Worm (Caenorhabditis elegans) whole organism, L3 larva: ENCODE data around the gene ztf-29.
A peak's percentile ranks its signal among the peaks of the same experiment; 100 is the strongest.

Experiments used
- R02D3.7 ChIP-seq: fragments of 150-350 bp; optimal IDR thresholded peaks from 2 replicates; lab custom pipeline; 2014; ENCODE audit warnings: missing biosample characterization, missing genetic modification characterization
- ZK546.5 ChIP-seq: sonication (generic microtip); optimal IDR thresholded peaks from 2 replicates; lab custom pipeline; 2017; ENCODE audit warnings: missing biosample characterization, missing genetic modification characterization
- aly-2 ChIP-seq: fragments of 150-350 bp; optimal IDR thresholded peaks from 2 replicates; lab custom pipeline; 2014; ENCODE audit warnings: missing biosample characterization, missing genetic modification characterization
- ama-1 ChIP-seq: fragments of 150-350 bp; optimal IDR thresholded peaks from 2 replicates; lab custom pipeline; 2018
- ceh-16 ChIP-seq: sonication (generic microtip); optimal IDR thresholded peaks from 2 replicates; lab custom pipeline; 2017; ENCODE audit warnings: missing biosample characterization, missing genetic modification characterization
- ceh-28 ChIP-seq: fragments of 150-350 bp; optimal IDR thresholded peaks from 2 replicates; lab custom pipeline; 2014; ENCODE audit warnings: missing biosample characterization, missing genetic modification reagents, missing genetic modification characterization
- ceh-82 ChIP-seq: fragments of 150-350 bp; optimal IDR thresholded peaks from 2 replicates; lab custom pipeline; 2014; ENCODE audit warnings: missing biosample characterization, missing genetic modification characterization
- ceh-9 ChIP-seq: sonication (generic microtip); optimal IDR thresholded peaks from 2 replicates; lab custom pipeline; 2018; ENCODE audit warnings: missing biosample characterization, missing genetic modification characterization
- daf-12 ChIP-seq: fragments of 150-350 bp; optimal IDR thresholded peaks from 2 replicates; lab custom pipeline; 2014; ENCODE audit warnings: missing biosample characterization, missing genetic modification reagents, missing genetic modification characterization
- egl-27 ChIP-seq: sonication (generic microtip); optimal IDR thresholded peaks from 4 replicates; lab custom pipeline; 2017; ENCODE audit warnings: missing biosample characterization, missing genetic modification reagents, missing genetic modification characterization
- egl-5 ChIP-seq: fragments of 150-350 bp; optimal IDR thresholded peaks from 2 replicates; lab custom pipeline; 2017; ENCODE audit warnings: missing biosample characterization, missing genetic modification reagents, missing genetic modification characterization, inconsistent platforms
- elt-1 ChIP-seq: fragments of 150-350 bp; optimal IDR thresholded peaks from 2 replicates; lab custom pipeline; 2014; ENCODE audit warnings: missing biosample characterization, missing genetic modification characterization
- elt-3 ChIP-seq, 3 experiments: fragments of 150-350 bp in 1 of 3; sonication (generic microtip) in 2 of 3; optimal IDR thresholded peaks; 2 replicates in 2 of 3; 4 replicates in 1 of 3; lab custom pipeline; 2014 to 2017; ENCODE audit warnings: missing biosample characterization in 3 of 3, missing genetic modification characterization in 3 of 3
- eor-1 ChIP-seq, 2 experiments: fragments of 150-350 bp; optimal IDR thresholded peaks; 2 replicates each; lab custom pipeline; 2014 to 2018; ENCODE audit warnings: missing biosample characterization in 2 of 2, missing genetic modification characterization in 2 of 2
- fkh-2 ChIP-seq: fragments of 150-350 bp; optimal IDR thresholded peaks from 2 replicates; lab custom pipeline; 2014; ENCODE audit warnings: missing biosample characterization, missing genetic modification reagents, missing genetic modification characterization
- hmg-11 ChIP-seq: sonication (generic microtip); optimal IDR thresholded peaks from 2 replicates; lab custom pipeline; 2016; ENCODE audit warnings: missing genetic modification characterization, missing compliant biosample characterization
- jun-1 ChIP-seq: fragments of 150-350 bp; optimal IDR thresholded peaks from 2 replicates; lab custom pipeline; 2014; ENCODE audit warnings: missing biosample characterization, missing genetic modification reagents, missing genetic modification characterization
- lin-15B ChIP-seq: fragments of 150-350 bp; optimal IDR thresholded peaks from 2 replicates; lab custom pipeline; 2014; ENCODE audit warnings: missing biosample characterization, missing genetic modification characterization
- lin-39 ChIP-seq: fragments of 150-350 bp; optimal IDR thresholded peaks from 2 replicates; lab custom pipeline; 2018; ENCODE audit warnings: missing biosample characterization, missing genetic modification reagents, missing genetic modification characterization
- mml-1 ChIP-seq: fragments of 150-350 bp; sonication (generic microtip); optimal IDR thresholded peaks from 3 replicates; lab custom pipeline; 2014; ENCODE audit warnings: missing biosample characterization, missing genetic modification characterization
- nfya-1 ChIP-seq: sonication (generic microtip); optimal IDR thresholded peaks from 2 replicates; lab custom pipeline; 2017; ENCODE audit warnings: missing genetic modification characterization, mild to moderate bottlenecking, missing compliant biosample characterization, antibody characterized with exemption, moderate library complexity; ENCODE audit not compliant: insufficient read depth
- nhr-11 ChIP-seq: fragments of 150-350 bp; optimal IDR thresholded peaks from 2 replicates; lab custom pipeline; 2014; ENCODE audit warnings: missing biosample characterization, missing genetic modification characterization
- nhr-12 ChIP-seq: fragments of 150-350 bp; optimal IDR thresholded peaks from 2 replicates; lab custom pipeline; 2014; ENCODE audit warnings: missing biosample characterization, missing genetic modification characterization
- nhr-23 ChIP-seq: fragments of 150-350 bp; optimal IDR thresholded peaks from 2 replicates; lab custom pipeline; 2014; ENCODE audit warnings: missing biosample characterization, missing genetic modification reagents, missing genetic modification characterization
- nhr-237 ChIP-seq: fragments of 150-350 bp; optimal IDR thresholded peaks from 2 replicates; lab custom pipeline; 2014; ENCODE audit warnings: missing biosample characterization, missing genetic modification characterization
- nhr-28 ChIP-seq: fragments of 150-350 bp; optimal IDR thresholded peaks from 2 replicates; lab custom pipeline; 2014; ENCODE audit warnings: missing biosample characterization, missing genetic modification characterization
- nhr-43 ChIP-seq: sonication (generic microtip); optimal IDR thresholded peaks from 2 replicates; lab custom pipeline; 2016; ENCODE audit warnings: mild to moderate bottlenecking, missing genetic modification characterization, missing compliant biosample characterization; ENCODE audit not compliant: poor library complexity, severe bottlenecking
- nhr-67 ChIP-seq: fragments of 150-350 bp; optimal IDR thresholded peaks from 2 replicates; lab custom pipeline; 2014; ENCODE audit warnings: missing biosample characterization, missing genetic modification characterization
- pha-4 ChIP-seq: fragments of 150-350 bp; optimal IDR thresholded peaks from 2 replicates; lab custom pipeline; 2014; ENCODE audit warnings: missing biosample characterization, missing genetic modification reagents, missing genetic modification characterization
- pqm-1 ChIP-seq: fragments of 150-350 bp; optimal IDR thresholded peaks from 2 replicates; lab custom pipeline; 2017; ENCODE audit warnings: missing biosample characterization, missing genetic modification characterization, inconsistent platforms
- snpc-4 ChIP-seq: fragments of 150-350 bp; optimal IDR thresholded peaks from 2 replicates; lab custom pipeline; 2014; ENCODE audit warnings: missing biosample characterization, missing genetic modification characterization
- unc-39 ChIP-seq: sonication (generic microtip); optimal IDR thresholded peaks from 4 replicates; lab custom pipeline; 2017; ENCODE audit warnings: missing biosample characterization, missing genetic modification characterization

ztf-29 gene

ce11 chrIII:11580428-11580885, 19.5 kb downstream of the ztf-29 start, which contains the start of gene Y66D12A.7:
Gene Y66D12A.7 (minus strand): TSS chrIII:11580478.
- TF ChIP-seq pha-4 (tag; lab: Kevin White, UChicago), result peak; percentile 55
- TF ChIP-seq eor-1 (tag; optimal IDR thresholded peaks at IDR 0.05; lab: Kevin White, UChicago), result no peak
- TF ChIP-seq lin-15B (tag; lab: Kevin White, UChicago), result peak; percentile 64
- peak; percentile 60 for TF ChIP-seq egl-5 (tag; lab: Kevin White, UChicago)
- TF ChIP-seq pqm-1 (tag; lab: Kevin White, UChicago), result peak; percentile 1
- peak; percentile 44 for TF ChIP-seq nfya-1 (tag; lab: Kevin White, UChicago)

ce11 chrIII:11581372-11581771, 20.4 kb downstream of the ztf-29 start, which contains the start of the genes Y66D12A.6 and ceh-92:
Gene Y66D12A.6 (minus strand): TSS chrIII:11581402.
Gene ceh-92 (plus strand): TSS chrIII:11581600.
- no peak for TF ChIP-seq fkh-2 (tag; lab: Kevin White, UChicago)
- TF ChIP-seq elt-3 (tag; optimal IDR thresholded peaks at IDR 0.05; lab: Kevin White, UChicago), result no peak
- no peak for TF ChIP-seq lin-39 (tag; lab: Kevin White, UChicago)
- TF ChIP-seq nhr-43, result no peak
- TF ChIP-seq hmg-11 (tag; lab: Kevin White, UChicago), result no peak
- TF ChIP-seq nhr-12, result no peak
- no peak for TF ChIP-seq egl-5 (tag; lab: Kevin White, UChicago)
- TF ChIP-seq ZK546.5 (tag; lab: Kevin White, UChicago), result no peak
- no peak for TF ChIP-seq daf-12 (tag; lab: Kevin White, UChicago)
- no peak for TF ChIP-seq elt-1 (tag; lab: Kevin White, UChicago)
- TF ChIP-seq nfya-1 (tag; lab: Kevin White, UChicago), result no peak
- TF ChIP-seq snpc-4 (tag; lab: Kevin White, UChicago), result no peak
- no peak for TF ChIP-seq ama-1 (lab: Kevin White, UChicago)
- no peak for TF ChIP-seq nhr-11

ce11 chrIII:11582569-11582968, 21.6 kb downstream of the ztf-29 start:
- no peak for TF ChIP-seq unc-39 (tag; lab: Kevin White, UChicago)
- TF ChIP-seq ceh-16 (tag; lab: Kevin White, UChicago), result no peak
- TF ChIP-seq nhr-28 (tag; lab: Kevin White, UChicago), result no peak
- TF ChIP-seq ceh-28 (tag; lab: Kevin White, UChicago), result no peak
- no peak for TF ChIP-seq nhr-237
- peak; percentile 86 for TF ChIP-seq nfya-1 (tag; lab: Kevin White, UChicago)
- TF ChIP-seq ama-1 (lab: Kevin White, UChicago), result no peak
- TF ChIP-seq pqm-1 (tag; lab: Kevin White, UChicago), result no peak
- TF ChIP-seq jun-1 (tag; lab: Kevin White, UChicago), result no peak

ce11 chrIII:11588911-11589310, 28.0 kb downstream of the ztf-29 start, which contains the start of gene Y66D12A.3:
Gene Y66D12A.3 (plus strand): TSS chrIII:11589211.
- no peak for TF ChIP-seq R02D3.7 (tag; lab: Kevin White, UChicago)
- TF ChIP-seq aly-2 (tag; lab: Kevin White, UChicago), result no peak
- no peak for TF ChIP-seq ceh-28 (tag; lab: Kevin White, UChicago)
- TF ChIP-seq ceh-9 (tag; lab: Kevin White, UChicago), result no peak
- TF ChIP-seq lin-39 (tag; lab: Kevin White, UChicago), result no peak
- no peak for TF ChIP-seq egl-5 (tag; lab: Kevin White, UChicago)
- no peak for TF ChIP-seq pha-4 (tag; lab: Kevin White, UChicago)
- no peak for TF ChIP-seq ZK546.5 (tag; lab: Kevin White, UChicago)
- TF ChIP-seq eor-1 (tag; optimal IDR thresholded peaks at IDR 0.05; lab: Kevin White, UChicago), result no peak
- no peak for TF ChIP-seq egl-27 (tag; lab: Kevin White, UChicago)
- TF ChIP-seq mml-1 (tag; lab: Kevin White, UChicago), result no peak
- TF ChIP-seq ama-1 (lab: Kevin White, UChicago), result no peak
- TF ChIP-seq nhr-67 (tag; lab: Kevin White, UChicago), result no peak
- TF ChIP-seq snpc-4 (tag; lab: Kevin White, UChicago), result no peak
- TF ChIP-seq nhr-23, result no peak

ce11 chrIII:11589311-11589710, 28.4 kb downstream of the ztf-29 start:
- no peak for TF ChIP-seq mml-1 (tag; lab: Kevin White, UChicago)
- peak; percentile 65 for TF ChIP-seq nfya-1 (tag; lab: Kevin White, UChicago)
- TF ChIP-seq nhr-11, result no peak
- no peak for TF ChIP-seq eor-1 (tag; optimal IDR thresholded peaks at IDR 0.05; lab: Kevin White, UChicago)
- TF ChIP-seq hmg-11 (tag; lab: Kevin White, UChicago), result no peak
- no peak for TF ChIP-seq ceh-82 (tag; lab: Kevin White, UChicago)
- TF ChIP-seq unc-39 (tag; lab: Kevin White, UChicago), result no peak
